Worm (Caenorhabditis elegans) whole organism, young adult: Measurements from ENCODE around the gene K12D12.4.

Source experiments
- B0336.3 ChIP-seq: fragments of 200-800 bp; sonication (Bioruptor generic); IDR thresholded peaks from 2 replicates; pipeline ENCODE4 v1.3.6; 2022; ENCODE audit warnings: missing genetic modification characterization, missing compliant biosample characterization
- C06A6.2 ChIP-seq: fragments of 200-800 bp; sonication (Bioruptor generic); conservative IDR thresholded peaks from 2 replicates; pipeline ENCODE4 v1.3.6; 2022; ENCODE audit warnings: missing genetic modification characterization, missing compliant biosample characterization
- D2030.7 ChIP-seq: fragments of 200-800 bp; sonication (Bioruptor generic); IDR thresholded peaks from 2 replicates; pipeline ENCODE4 v1.3.6; 2022; ENCODE audit warnings: missing genetic modification reagents, missing genetic modification characterization, missing compliant biosample characterization
- F10E7.11 ChIP-seq: sonication (generic microtip); optimal IDR thresholded peaks from 2 replicates; lab custom pipeline; 2017; ENCODE audit warnings: mild to moderate bottlenecking, missing genetic modification characterization, moderate library complexity, missing compliant biosample characterization
- F37B4.10 ChIP-seq: fragments of 200-800 bp; sonication (Bioruptor generic); IDR thresholded peaks from 2 replicates; pipeline ENCODE4 v1.3.6; 2022; ENCODE audit warnings: missing genetic modification characterization, missing compliant biosample characterization
- T26A5.8 ChIP-seq: sonication (generic microtip); optimal IDR thresholded peaks from 2 replicates; lab custom pipeline; 2016; ENCODE audit warnings: missing genetic modification characterization, missing compliant biosample characterization
- Y53G8AR.9 ChIP-seq: fragments of 200-800 bp; sonication (Bioruptor generic); conservative IDR thresholded peaks from 2 replicates; pipeline ENCODE4 v1.3.6; 2022; ENCODE audit warnings: missing genetic modification reagents, missing genetic modification characterization, missing compliant biosample characterization
- Y56A3A.18 ChIP-seq: fragments of 200-800 bp; sonication (Bioruptor generic); IDR thresholded peaks from 2 replicates; pipeline ENCODE4 v1.3.6; 2022; ENCODE audit warnings: missing genetic modification reagents, missing genetic modification characterization, missing compliant biosample characterization
- ZK185.1 ChIP-seq: sonication (generic microtip); optimal IDR thresholded peaks from 2 replicates; lab custom pipeline; 2016; ENCODE audit warnings: mild to moderate bottlenecking, missing genetic modification characterization, missing compliant biosample characterization; ENCODE audit not compliant: poor library complexity, severe bottlenecking
- ama-1 ChIP-seq, 3 experiments: fragments of 150-350 bp in 1 of 3; sonication (generic microtip) in 2 of 3; optimal IDR thresholded peaks; 2 replicates each; lab custom pipeline; 2014 to 2018; ENCODE audit warnings: missing biosample characterization in 2 of 3, missing genetic modification characterization in 2 of 3, missing genetic modification reagents in 2 of 3
- aptf-3 ChIP-seq: fragments of 200-800 bp; sonication (Bioruptor generic); IDR thresholded peaks from 2 replicates; pipeline ENCODE4 v1.3.6; 2022; ENCODE audit warnings: missing genetic modification characterization, missing compliant biosample characterization
- atf-7 ChIP-seq: sonication (generic microtip); optimal IDR thresholded peaks from 2 replicates; lab custom pipeline; 2017; ENCODE audit warnings: mild to moderate bottlenecking, missing genetic modification characterization, missing compliant biosample characterization
- bed-1 ChIP-seq: fragments of 200-800 bp; sonication (Bioruptor generic); IDR thresholded peaks from 2 replicates; pipeline ENCODE4 v1.3.6; 2022; ENCODE audit warnings: missing genetic modification reagents, missing genetic modification characterization, missing compliant biosample characterization
- ccch-3 ChIP-seq: fragments of 200-800 bp; sonication (Bioruptor generic); optimal IDR thresholded peaks from 2 replicates; lab custom pipeline; 2018; ENCODE audit warnings: mild to moderate bottlenecking, missing genetic modification characterization, missing compliant biosample characterization
- cebp-2 ChIP-seq: fragments of 200-800 bp; sonication (Bioruptor generic); IDR thresholded peaks from 2 replicates; pipeline ENCODE4 v1.3.6; 2022; ENCODE audit warnings: missing genetic modification characterization, missing compliant biosample characterization
- ceh-58 ChIP-seq: fragments of 200-800 bp; sonication (Bioruptor generic); IDR thresholded peaks from 2 replicates; pipeline ENCODE4 v1.3.6; 2022; ENCODE audit warnings: missing genetic modification characterization, missing compliant biosample characterization
- ceh-91 ChIP-seq: fragments of 200-800 bp; sonication (Bioruptor generic); IDR thresholded peaks from 2 replicates; pipeline ENCODE4 v1.3.6; 2022; ENCODE audit warnings: missing genetic modification reagents, missing genetic modification characterization, missing compliant biosample characterization
- die-1 ChIP-seq: sonication (generic microtip); optimal IDR thresholded peaks from 2 replicates; lab custom pipeline; 2016; ENCODE audit warnings: missing genotype, mild to moderate bottlenecking, missing genetic modification characterization, missing compliant biosample characterization
- dpff-1 ChIP-seq: sonication (generic microtip); optimal IDR thresholded peaks from 2 replicates; lab custom pipeline; 2017; ENCODE audit warnings: mild to moderate bottlenecking, missing genetic modification characterization, missing compliant biosample characterization
- egl-44 ChIP-seq: fragments of 200-800 bp; sonication (Bioruptor generic); IDR thresholded peaks from 2 replicates; pipeline ENCODE4 v1.3.6; 2022; ENCODE audit warnings: missing genetic modification reagents, missing genetic modification characterization, missing compliant biosample characterization
- hlh-26 ChIP-seq: fragments of 200-800 bp; sonication (Bioruptor generic); conservative IDR thresholded peaks from 2 replicates; pipeline ENCODE4 v1.3.6; 2022; ENCODE audit warnings: missing genetic modification reagents, missing genetic modification characterization, missing compliant biosample characterization
- let-607 ChIP-seq, 2 experiments: fragments of 200-800 bp in 1 of 2; sonication (Bioruptor generic) in 1 of 2; sonication (generic microtip) in 1 of 2; optimal IDR thresholded peaks; 2 replicates each; lab custom pipeline; 2016 to 2018; ENCODE audit warnings: mild to moderate bottlenecking in 2 of 2, missing compliant biosample characterization in 2 of 2, missing genetic modification characterization in 2 of 2, moderate library complexity in 2 of 2, missing genotype in 1 of 2
- lin-26 ChIP-seq: fragments of 200-800 bp; sonication (Bioruptor generic); IDR thresholded peaks from 2 replicates; pipeline ENCODE4 v1.3.6; 2022; ENCODE audit warnings: missing genetic modification reagents, missing genetic modification characterization, missing compliant biosample characterization
- lin-35 ChIP-seq, 3 experiments: fragments of 150-350 bp in 2 of 3; sonication (generic microtip) in 1 of 3; optimal IDR thresholded peaks; 2 replicates each; lab custom pipeline; 2014 to 2018; ENCODE audit warnings: missing biosample characterization in 3 of 3, missing genetic modification characterization in 3 of 3, missing genetic modification reagents in 3 of 3
- lin-40 ChIP-seq: sonication (generic microtip); optimal IDR thresholded peaks from 2 replicates; lab custom pipeline; 2016; ENCODE audit warnings: missing genetic modification characterization, mild to moderate bottlenecking, missing compliant biosample characterization, missing genotype, missing genetic modification reagents
- lin-54 ChIP-seq: fragments of 200-800 bp; sonication (Bioruptor generic); optimal IDR thresholded peaks from 2 replicates; lab custom pipeline; 2018; ENCODE audit warnings: mild to moderate bottlenecking, missing genetic modification characterization, missing compliant biosample characterization
- lir-1 ChIP-seq: fragments of 200-800 bp; sonication (Bioruptor generic); conservative IDR thresholded peaks from 2 replicates; pipeline ENCODE4 v1.3.6; 2022; ENCODE audit warnings: missing genetic modification reagents, missing genetic modification characterization, missing compliant biosample characterization
- lsl-1 ChIP-seq: fragments of 200-800 bp; sonication (Bioruptor generic); optimal IDR thresholded peaks from 2 replicates; lab custom pipeline; 2018; ENCODE audit warnings: mild to moderate bottlenecking, missing genetic modification characterization, moderate library complexity, missing compliant biosample characterization
- lsy-27 ChIP-seq: sonication (generic microtip); optimal IDR thresholded peaks from 2 replicates; lab custom pipeline; 2017; ENCODE audit warnings: missing genetic modification characterization, mild to moderate bottlenecking, missing compliant biosample characterization, antibody characterized with exemption, missing genotype, borderline replicate concordance; ENCODE audit not compliant: insufficient read depth
- madf-3 ChIP-seq: fragments of 200-800 bp; sonication (Bioruptor generic); IDR thresholded peaks from 2 replicates; pipeline ENCODE4 v1.3.6; 2022; ENCODE audit warnings: missing genetic modification reagents, missing genetic modification characterization, missing compliant biosample characterization
- mxl-1 ChIP-seq: sonication (generic microtip); optimal IDR thresholded peaks from 2 replicates; lab custom pipeline; 2016; ENCODE audit warnings: missing genetic modification characterization, missing compliant biosample characterization
- nfyb-1 ChIP-seq: fragments of 200-800 bp; sonication (Bioruptor generic); IDR thresholded peaks from 2 replicates; pipeline ENCODE4 v1.3.6; 2022; ENCODE audit warnings: missing genetic modification reagents, missing genetic modification characterization, missing compliant biosample characterization
- nhr-80 ChIP-seq: sonication (generic microtip); optimal IDR thresholded peaks from 2 replicates; lab custom pipeline; 2016; ENCODE audit warnings: missing genetic modification characterization, missing compliant biosample characterization
- nhr-90 ChIP-seq: sonication (generic microtip); optimal IDR thresholded peaks from 2 replicates; lab custom pipeline; 2016; ENCODE audit warnings: missing genotype, mild to moderate bottlenecking, missing genetic modification characterization, missing compliant biosample characterization
- pha-4 ChIP-seq: fragments of 150-350 bp; sonication (generic microtip); optimal IDR thresholded peaks from 2 replicates; lab custom pipeline; 2014; ENCODE audit warnings: missing biosample characterization, missing genetic modification reagents, missing genetic modification characterization
- rpc-1 ChIP-seq, 2 experiments: fragments of 150-350 bp in 1 of 2; sonication (generic microtip) in 1 of 2; optimal IDR thresholded peaks; 2 replicates each; lab custom pipeline; 2014 to 2018; ENCODE audit warnings: missing biosample characterization in 1 of 2, missing genetic modification characterization in 1 of 2, missing genetic modification reagents in 1 of 2, missing genotype in 1 of 2
- tbp1 ChIP-seq: fragments of 200-800 bp; sonication (Bioruptor generic); optimal IDR thresholded peaks from 2 replicates; lab custom pipeline; 2018; ENCODE audit warnings: mild to moderate bottlenecking, missing genetic modification characterization, missing compliant biosample characterization
- tlf-1 ChIP-seq: fragments of 200-800 bp; sonication (Bioruptor generic); optimal IDR thresholded peaks from 2 replicates; lab custom pipeline; 2018; ENCODE audit warnings: mild to moderate bottlenecking, missing genetic modification characterization, missing compliant biosample characterization
- xnd-1 ChIP-seq: sonication (generic microtip); optimal IDR thresholded peaks from 2 replicates; lab custom pipeline; 2016; ENCODE audit warnings: missing genotype, missing genetic modification reagents, missing genetic modification characterization, missing compliant biosample characterization
- zfh-2 ChIP-seq: fragments of 200-800 bp; sonication (Bioruptor generic); conservative IDR thresholded peaks from 2 replicates; pipeline ENCODE4 v1.3.6; 2022; ENCODE audit warnings: missing genetic modification reagents, missing genetic modification characterization, missing compliant biosample characterization
- zim-3 ChIP-seq: sonication (generic microtip); optimal IDR thresholded peaks from 2 replicates; lab custom pipeline; 2017; ENCODE audit warnings: mild to moderate bottlenecking, missing genetic modification characterization, moderate library complexity, missing compliant biosample characterization
- ztf-22 ChIP-seq: fragments of 200-800 bp; sonication (Bioruptor generic); optimal IDR thresholded peaks from 2 replicates; lab custom pipeline; 2018; ENCODE audit warnings: mild to moderate bottlenecking, missing genetic modification characterization, moderate library complexity, missing compliant biosample characterization
- ztf-26 ChIP-seq: sonication (generic microtip); optimal IDR thresholded peaks from 2 replicates; lab custom pipeline; 2017; ENCODE audit warnings: missing genetic modification characterization, missing compliant biosample characterization
- ztf-6 ChIP-seq: fragments of 200-800 bp; sonication (Bioruptor generic); IDR thresholded peaks from 2 replicates; pipeline ENCODE4 v1.3.6; 2022; ENCODE audit warnings: missing genetic modification reagents, missing genetic modification characterization, missing compliant biosample characterization

Gene K12D12.4

ce11 chrII:11883648-11884047, 18.1 kb upstream of the K12D12.4 start, which contains the start of gene ZK930.6:
TSS of gene ZK930.6 (plus strand) at chrII:11883948.
- TF ChIP-seq mxl-1 (tag; lab: Kevin White, UChicago) (no peak), lin-40 (no peak), zfh-2 (GFP tag; lab: Robert Waterston, UW) (no peak), cebp-2 (GFP tag; lab: Robert Waterston, UW) (no peak), C06A6.2 (GFP tag; lab: Robert Waterston, UW) (no peak)

DNA sequence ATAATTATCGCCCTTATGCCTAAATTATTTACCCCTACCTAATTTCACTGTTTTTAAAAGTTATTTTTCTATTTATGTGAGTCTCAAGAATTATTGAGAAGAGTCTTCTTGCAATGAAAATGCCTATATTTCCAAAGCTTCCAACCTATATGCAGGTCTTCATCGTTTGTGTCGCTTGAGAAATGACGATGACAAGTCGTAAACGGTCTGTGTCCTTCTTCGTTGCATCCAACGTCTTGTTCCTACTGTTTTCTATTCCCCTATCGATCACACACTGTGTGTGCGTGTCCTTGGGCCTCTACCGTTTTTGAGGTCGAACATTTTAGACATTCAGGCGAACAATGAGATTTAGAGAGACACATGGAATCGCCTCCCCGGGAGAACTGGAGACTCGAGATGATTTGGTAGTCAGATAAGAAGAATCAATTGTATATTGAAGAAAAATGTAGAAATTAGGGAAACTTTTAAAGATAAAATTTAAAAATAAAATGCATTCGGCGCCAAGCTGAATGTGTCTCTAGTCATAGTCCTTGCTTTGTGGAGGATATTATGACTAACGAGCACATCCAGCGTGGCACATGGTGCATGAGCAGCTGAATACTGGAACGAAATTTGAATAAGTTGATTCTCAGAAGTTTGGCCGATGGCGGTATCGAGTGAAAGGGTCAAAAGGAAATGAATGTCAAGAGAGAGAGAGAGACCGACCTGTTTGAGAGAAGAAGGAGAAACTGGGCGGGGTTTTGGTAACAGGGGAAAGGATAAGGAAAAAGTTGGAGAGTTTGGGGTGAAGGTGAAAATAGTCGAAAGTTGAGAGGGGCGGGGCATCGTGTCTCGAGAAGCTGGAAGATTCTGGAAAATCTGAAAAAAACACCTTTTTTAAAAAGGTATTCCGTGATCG, 15.2 kb upstream of the K12D12.4 start:
- TF ChIP-seq atf-7 (tag; lab: Kevin White, UChicago) (peak; percentile 35), tbp1 (GFP tag; lab: Kevin White, UChicago) (peak; percentile 50), lin-54 (peak; percentile 50), aptf-3 (GFP tag; lab: Robert Waterston, UW) (0 out of 2 replicates have a peak, but pooled peaks have one; percentile 86), rpc-1 (optimal IDR thresholded peaks at IDR 0.05; lab: Kevin White, UChicago) (no peak), rpc-1 (tag; optimal IDR thresholded peaks at IDR 0.05; lab: Kevin White, UChicago) (peak; percentile 8), die-1 (peak; percentile 50), F37B4.10 (GFP tag; lab: Robert Waterston, UW) (no peak), madf-3 (peak; percentile 77; the same call in 1 of the 2 replicates), nfyb-1 (GFP tag; lab: Robert Waterston, UW) (peak; percentile 85), F10E7.11 (tag; lab: Kevin White, UChicago) (peak; percentile 80), ceh-91 (GFP tag; lab: Robert Waterston, UW) (0 out of 2 replicates have a peak, but pooled peaks have one; percentile 36), let-607 (tag; optimal IDR thresholded peaks at IDR 0.05; lab: Kevin White, UChicago) (no peak), ztf-22 (GFP tag; lab: Kevin White, UChicago) (no peak), lsy-27 (tag; lab: Kevin White, UChicago) (no peak), B0336.3 (GFP tag; lab: Robert Waterston, UW) (peak; percentile 90), lin-26 (peak; percentile 80), zim-3 (tag; lab: Kevin White, UChicago) (no peak), nhr-80 (no peak), tlf-1 (GFP tag; lab: Kevin White, UChicago) (peak; percentile 74), xnd-1 (peak; percentile 44), pha-4 (tag; lab: Kevin White, UChicago) (no peak), egl-44 (GFP tag; lab: Robert Waterston, UW) (0 out of 2 replicates have a peak, but pooled peaks have one; percentile 25), hlh-26 (GFP tag; lab: Robert Waterston, UW) (no peak), ceh-58 (GFP tag; lab: Robert Waterston, UW) (0 out of 2 replicates have a peak, but pooled peaks have one; percentile 33), T26A5.8 (tag; lab: Kevin White, UChicago) (peak; percentile 75), zfh-2 (GFP tag; lab: Robert Waterston, UW) (no peak), dpff-1 (tag; lab: Kevin White, UChicago) (peak; percentile 55), ama-1 (optimal IDR thresholded peaks at IDR 0.05; lab: Kevin White, UChicago) (no peak), ama-1 (GFP tag; optimal IDR thresholded peaks at IDR 0.05; lab: Kevin White, UChicago) (peak in 1 of 2 experiments; percentile 93), lsl-1 (GFP tag; lab: Kevin White, UChicago) (peak; percentile 50), lir-1 (GFP tag; lab: Robert Waterston, UW) (no peak), ccch-3 (GFP tag; lab: Kevin White, UChicago) (no peak), ZK185.1 (tag; lab: Kevin White, UChicago) (no peak), ztf-6 (GFP tag; lab: Robert Waterston, UW) (no peak), D2030.7 (GFP tag; lab: Robert Waterston, UW) (peak; percentile 62), lin-35 (GFP tag; optimal IDR thresholded peaks at IDR 0.05; lab: Kevin White, UChicago) (peak in 1 of 3 experiments; percentile 58), Y53G8AR.9 (GFP tag; lab: Robert Waterston, UW) (peak; percentile 89), bed-1 (no peak), nhr-90 (tag; lab: Kevin White, UChicago) (peak; percentile 23), ztf-26 (tag; lab: Kevin White, UChicago) (no peak), Y56A3A.18 (GFP tag; lab: Robert Waterston, UW) (0 out of 2 replicates have a peak, but pooled peaks have one; percentile 44)
